Worm (Caenorhabditis elegans) whole organism, mixed stage, embryonic: ENCODE results near the gene F14B8.5.
A peak's percentile ranks its signal among the peaks of the same experiment; 100 is the strongest.

Source experiments
- ces-1 ChIP-seq: fragments of 150-350 bp; optimal IDR thresholded peaks from 2 replicates; lab custom pipeline; 2014; ENCODE audit warnings: missing biosample characterization, missing genetic modification reagents, missing genetic modification characterization
- elt-1 ChIP-seq: sonication (generic microtip); optimal IDR thresholded peaks from 2 replicates; lab custom pipeline; 2017; ENCODE audit warnings: missing genetic modification characterization, mild to moderate bottlenecking, missing compliant biosample characterization, antibody characterized with exemption, moderate library complexity, borderline replicate concordance; ENCODE audit not compliant: insufficient read depth
- lin-13 ChIP-seq: fragments of 150-350 bp; optimal IDR thresholded peaks from 2 replicates; lab custom pipeline; 2014; ENCODE audit warnings: missing biosample characterization, missing genetic modification characterization
- lsy-2 ChIP-seq: fragments of 150-350 bp; optimal IDR thresholded peaks from 2 replicates; lab custom pipeline; 2014; ENCODE audit warnings: missing biosample characterization, missing genetic modification characterization
- nhr-12 ChIP-seq: fragments of 150-350 bp; optimal IDR thresholded peaks from 2 replicates; lab custom pipeline; 2014; ENCODE audit warnings: missing biosample characterization, missing genetic modification characterization
- nhr-28 ChIP-seq: fragments of 150-350 bp; optimal IDR thresholded peaks from 2 replicates; lab custom pipeline; 2014; ENCODE audit warnings: missing biosample characterization, missing genetic modification characterization
- nhr-76 ChIP-seq: sonication (generic microtip); optimal IDR thresholded peaks from 2 replicates; lab custom pipeline; 2017; ENCODE audit warnings: missing biosample characterization, missing genetic modification characterization
- unc-39 ChIP-seq: fragments of 150-350 bp; optimal IDR thresholded peaks from 2 replicates; lab custom pipeline; 2014; ENCODE audit warnings: missing biosample characterization, missing genetic modification characterization
- zip-8 ChIP-seq: fragments of 150-350 bp; optimal IDR thresholded peaks from 2 replicates; lab custom pipeline; 2014; ENCODE audit warnings: missing biosample characterization, missing genetic modification characterization
- ztf-11 ChIP-seq: fragments of 150-350 bp; optimal IDR thresholded peaks from 2 replicates; lab custom pipeline; 2014; ENCODE audit warnings: missing biosample characterization, missing genetic modification characterization

- TF ChIP-seq lsy-2 (tag; lab: Kevin White, UChicago) (no peak), ces-1 (GFP tag; lab: Kevin White, UChicago) (peak; percentile 84), lin-13 (tag; lab: Kevin White, UChicago) (no peak), nhr-76 (tag; lab: Kevin White, UChicago) (no peak), unc-39 (tag; lab: Kevin White, UChicago) (no peak), nhr-28 (tag; lab: Kevin White, UChicago) (no peak), nhr-12 (no peak), zip-8 (tag; lab: Kevin White, UChicago) (no peak), ztf-11 (tag; lab: Kevin White, UChicago) (no peak), elt-1 (tag; lab: Kevin White, UChicago) (no peak)
These were observed 41.6 kb upstream of the F14B8.5 start for ce11 chrX:6970134-6970533.
